Fruit fly (Drosophila melanogaster) whole organism, adult: Measurements from ENCODE around the gene ATPsynbeta.
A peak's percentile ranks its signal among the peaks of the same experiment; 100 is the strongest.

Source experiments
- CG11617 ChIP-seq: fragments of 200-800 bp; sonication (Bioruptor generic); optimal IDR thresholded peaks from 2 replicates; lab custom pipeline; 2017; ENCODE audit warnings: mild to moderate bottlenecking, missing biosample characterization, missing genetic modification reagents, missing genetic modification characterization
- CG12768 ChIP-seq: fragments of 200-800 bp; sonication (Bioruptor generic); optimal IDR thresholded peaks from 2 replicates; lab custom pipeline; 2017; ENCODE audit warnings: missing biosample characterization, missing genetic modification characterization, mild to moderate bottlenecking, moderate library complexity, missing genetic modification reagents
- CG14711 ChIP-seq: fragments of 200-800 bp; sonication (Bioruptor generic); optimal IDR thresholded peaks from 2 replicates; lab custom pipeline; 2018; ENCODE audit warnings: missing biosample characterization, mild to moderate bottlenecking, missing genetic modification characterization, moderate library complexity
- Clk ChIP-seq: fragments of 200-800 bp; sonication (Bioruptor generic); optimal IDR thresholded peaks from 2 replicates; lab custom pipeline; 2017; ENCODE audit warnings: missing biosample characterization, missing genetic modification characterization
- Crg-1 ChIP-seq: fragments of 200-800 bp; sonication (Bioruptor generic); optimal IDR thresholded peaks from 2 replicates; lab custom pipeline; 2016; ENCODE audit warnings: missing biosample characterization, missing genetic modification characterization
- Hr96 ChIP-seq: fragments of 200-800 bp; sonication (Bioruptor generic); optimal IDR thresholded peaks from 2 replicates; lab custom pipeline; 2016; ENCODE audit warnings: missing biosample characterization, missing genetic modification characterization
- Mnt ChIP-seq: fragments of 200-800 bp; sonication (Bioruptor generic); optimal IDR thresholded peaks from 2 replicates; lab custom pipeline; 2016; ENCODE audit warnings: missing biosample characterization, mild to moderate bottlenecking, missing genetic modification characterization
- cic ChIP-seq: fragments of 200-800 bp; sonication (Bioruptor generic); optimal IDR thresholded peaks from 2 replicates; lab custom pipeline; 2017; ENCODE audit warnings: missing biosample characterization, mild to moderate bottlenecking, missing genetic modification characterization, moderate library complexity
- kay ChIP-seq: fragments of 200-800 bp; sonication (Bioruptor generic); peaks from one replicate; lab custom pipeline; 2016; ENCODE audit warnings: missing biosample characterization, missing genetic modification characterization, borderline replicate concordance
- ovo ChIP-seq: fragments of 200-800 bp; sonication (Bioruptor generic); optimal IDR thresholded peaks from 2 replicates; lab custom pipeline; 2016; ENCODE audit warnings: missing biosample characterization, missing genetic modification characterization

DNA sequence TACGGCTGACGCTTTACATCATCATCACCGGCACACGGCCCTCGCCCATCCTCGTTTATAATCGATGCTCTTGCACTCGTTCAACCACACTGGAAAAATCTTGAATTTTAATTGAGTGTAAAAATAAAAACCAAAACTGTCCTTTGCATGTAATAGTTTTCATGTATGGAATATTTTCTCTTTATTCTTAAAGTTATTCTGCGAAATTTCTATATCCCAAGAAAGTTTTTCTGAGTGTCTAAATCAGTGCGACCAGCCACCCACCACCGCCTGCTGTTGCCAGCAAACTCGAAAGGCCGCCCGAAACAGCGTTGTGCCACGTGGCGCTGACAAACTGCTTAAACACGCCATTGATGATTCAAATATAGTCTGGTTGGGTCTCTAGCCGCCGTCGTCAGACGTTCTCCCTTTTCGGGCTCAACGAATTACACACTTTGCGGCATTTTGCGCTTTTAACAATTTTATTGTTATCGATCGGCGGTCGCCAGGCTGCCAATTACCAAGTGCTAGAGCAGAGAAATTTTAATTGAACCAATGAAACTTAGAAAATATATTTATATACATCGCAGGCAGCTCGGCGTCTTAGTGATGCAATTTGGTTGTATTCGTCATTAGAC is 48.4 kb upstream of the ATPsynbeta start:
- TF ChIP-seq kay (GFP tag; lab: Kevin White, UChicago): peak; percentile 71
- TF ChIP-seq cic: no peak
- TF ChIP-seq CG12768 (GFP tag; lab: Kevin White, UChicago): no peak
- TF ChIP-seq Mnt: no peak
- TF ChIP-seq Crg-1 (GFP tag; lab: Kevin White, UChicago): no peak
- TF ChIP-seq ovo (GFP tag; lab: Kevin White, UChicago): no peak
- no peak for TF ChIP-seq Hr96 (GFP tag; lab: Kevin White, UChicago)
- no peak for TF ChIP-seq Clk (GFP tag; lab: Kevin White, UChicago)
- no peak for TF ChIP-seq CG11617
- TF ChIP-seq CG14711 (tag; lab: Kevin White, UChicago): no peak
